Worm (Caenorhabditis elegans): Measurements from ENCODE around the gene tars-1.

ce11 chrII:11724362-11724761 lies 28.9 kb upstream of the tars-1 start:
- TF ChIP-seq elt-3 (tag; optimal IDR thresholded peaks at IDR 0.05) (no peak), snpc-4 (tag; optimal IDR thresholded peaks at IDR 0.05) (no peak), nhr-85 (tag) (peak; percentile 57), nhr-12 (tag; optimal IDR thresholded peaks at IDR 0.05) (no peak), irx-1 (tag; optimal IDR thresholded peaks at IDR 0.05) (peak; percentile 29), ztf-11 (tag; optimal IDR thresholded peaks at IDR 0.05) (no peak), zip-4 (GFP tag; optimal IDR thresholded peaks at IDR 0.05) (no peak), xbp-1 (tag; optimal IDR thresholded peaks at IDR 0.05) (peak; percentile 44), ztf-4 (tag; optimal IDR thresholded peaks at IDR 0.05) (no peak), lsy-2 (tag; optimal IDR thresholded peaks at IDR 0.05) (peak; percentile 23 to 44), nhr-237 (tag; optimal IDR thresholded peaks at IDR 0.05) (no peak), sox-4 (tag; optimal IDR thresholded peaks at IDR 0.05) (no peak)
